Fruit fly (Drosophila melanogaster) whole organism, prepupa: ENCODE data around the gene Pdk1.

ENCODE experiments used
- Blimp-1 ChIP-seq: fragments of 200-800 bp; sonication (Bioruptor generic); optimal IDR thresholded peaks from 3 replicates; lab custom pipeline; 2017; ENCODE audit warnings: missing biosample characterization, missing genetic modification characterization, mild to moderate bottlenecking, moderate library complexity, missing genetic modification reagents
- CG10669 ChIP-seq: fragments of 200-800 bp; sonication (Bioruptor generic); optimal IDR thresholded peaks from 3 replicates; lab custom pipeline; 2018; ENCODE audit warnings: missing biosample characterization, mild to moderate bottlenecking, missing genetic modification characterization, moderate library complexity
- CG11294 ChIP-seq: fragments of 200-800 bp; sonication (Bioruptor generic); IDR thresholded peaks from 2 replicates; pipeline ENCODE4 v1.3.6; 2022; ENCODE audit warnings: missing biosample characterization, missing genetic modification characterization
- CG11762 ChIP-seq: fragments of 200-800 bp; sonication (Bioruptor generic); optimal IDR thresholded peaks from 3 replicates; lab custom pipeline; 2016; ENCODE audit warnings: missing biosample characterization, missing genetic modification characterization; ENCODE audit not compliant: insufficient read depth
- CG11902 ChIP-seq: fragments of 200-800 bp; sonication (Bioruptor generic); optimal IDR thresholded peaks from 3 replicates; lab custom pipeline; 2016; ENCODE audit warnings: missing biosample characterization, missing genetic modification characterization
- CG15336 ChIP-seq: fragments of 200-800 bp; sonication (Bioruptor generic); IDR thresholded peaks from 2 replicates; pipeline ENCODE4 v1.3.6; 2022; ENCODE audit warnings: missing biosample characterization, missing genetic modification characterization
- CG1621 ChIP-seq: fragments of 200-800 bp; sonication (Bioruptor generic); optimal IDR thresholded peaks from 3 replicates; lab custom pipeline; 2018; ENCODE audit warnings: missing biosample characterization, mild to moderate bottlenecking, missing genetic modification characterization
- CG16779 ChIP-seq: fragments of 200-800 bp; sonication (Bioruptor generic); optimal IDR thresholded peaks from 3 replicates; lab custom pipeline; 2017; ENCODE audit warnings: missing biosample characterization, mild to moderate bottlenecking, missing genetic modification characterization
- CG31627 ChIP-seq: fragments of 200-800 bp; sonication (Bioruptor generic); optimal IDR thresholded peaks from 3 replicates; lab custom pipeline; 2016; ENCODE audit warnings: missing biosample characterization, missing genetic modification characterization
- CG34406 ChIP-seq: fragments of 200-800 bp; sonication (Bioruptor generic); optimal IDR thresholded peaks from 3 replicates; lab custom pipeline; 2016; ENCODE audit warnings: missing biosample characterization, missing genetic modification characterization
- CG3919 ChIP-seq: fragments of 200-800 bp; sonication (Bioruptor generic); optimal IDR thresholded peaks from 3 replicates; lab custom pipeline; 2016; ENCODE audit warnings: missing biosample characterization, missing genetic modification characterization
- CG4318 ChIP-seq: fragments of 200-800 bp; sonication (Bioruptor generic); optimal IDR thresholded peaks from 3 replicates; lab custom pipeline; 2017; ENCODE audit warnings: missing biosample characterization, mild to moderate bottlenecking, missing genetic modification characterization
- CG6163 ChIP-seq: fragments of 200-800 bp; sonication (Bioruptor generic); IDR thresholded peaks from 3 replicates; pipeline ENCODE4 v1.3.6; 2022; ENCODE audit warnings: missing biosample characterization, missing genetic modification characterization
- CG6808 ChIP-seq: fragments of 200-800 bp; sonication (Bioruptor generic); optimal IDR thresholded peaks from 3 replicates; lab custom pipeline; 2017; ENCODE audit warnings: missing biosample characterization, missing genetic modification characterization, mild to moderate bottlenecking, moderate library complexity, missing genetic modification reagents
- CG6854 ChIP-seq: fragments of 200-800 bp; sonication (Bioruptor generic); optimal IDR thresholded peaks from 2 replicates; lab custom pipeline; 2017; ENCODE audit warnings: missing biosample characterization, mild to moderate bottlenecking, missing genetic modification characterization
- CG7368 ChIP-seq: fragments of 200-800 bp; sonication (Bioruptor generic); optimal IDR thresholded peaks from 3 replicates; lab custom pipeline; 2016; ENCODE audit warnings: missing biosample characterization, missing genetic modification characterization
- CG8119 ChIP-seq: fragments of 200-800 bp; sonication (Bioruptor generic); IDR thresholded peaks from 3 replicates; pipeline ENCODE4 v1.3.6; 2022; ENCODE audit warnings: missing biosample characterization, missing genetic modification characterization
- CG8319 ChIP-seq: fragments of 200-800 bp; sonication (Bioruptor generic); optimal IDR thresholded peaks from 3 replicates; lab custom pipeline; 2016; ENCODE audit warnings: missing biosample characterization, missing genetic modification characterization
- CG8632 ChIP-seq: fragments of 200-800 bp; sonication (Bioruptor generic); optimal IDR thresholded peaks from 3 replicates; lab custom pipeline; 2016; ENCODE audit warnings: missing biosample characterization, missing genetic modification characterization
- CG9139 ChIP-seq: fragments of 200-800 bp; sonication (Bioruptor generic); optimal IDR thresholded peaks from 3 replicates; lab custom pipeline; 2017; ENCODE audit warnings: missing biosample characterization, mild to moderate bottlenecking, missing genetic modification characterization
- Eip75B ChIP-seq: fragments of 200-800 bp; sonication (Bioruptor generic); optimal IDR thresholded peaks from 3 replicates; lab custom pipeline; 2016; ENCODE audit warnings: missing biosample characterization, missing genetic modification characterization
- Eip78C ChIP-seq: fragments of 200-800 bp; sonication (Bioruptor generic); peaks from one replicate; lab custom pipeline; 2016; ENCODE audit warnings: missing biosample characterization, missing genetic modification characterization
- Eip93F ChIP-seq: fragments of 200-800 bp; sonication (Bioruptor generic); optimal IDR thresholded peaks from 2 replicates; lab custom pipeline; 2016; ENCODE audit warnings: missing biosample characterization, mild to moderate bottlenecking, missing genetic modification characterization
- Gug ChIP-seq: fragments of 200-800 bp; sonication (Bioruptor generic); IDR thresholded peaks from 2 replicates; pipeline ENCODE4 v1.3.6; 2022; ENCODE audit warnings: missing biosample characterization, missing genetic modification characterization
- Hr38 ChIP-seq: sonication (Bioruptor generic); optimal IDR thresholded peaks from 2 replicates; lab custom pipeline; 2016; ENCODE audit warnings: missing biosample characterization, missing genetic modification characterization
- Hr4 ChIP-seq: fragments of 200-800 bp; sonication (Bioruptor generic); optimal IDR thresholded peaks from 3 replicates; lab custom pipeline; 2016; ENCODE audit warnings: missing biosample characterization, missing genetic modification characterization
- Lpt ChIP-seq: fragments of 200-800 bp; sonication (Bioruptor generic); optimal IDR thresholded peaks from 3 replicates; lab custom pipeline; 2016; ENCODE audit warnings: missing biosample characterization, missing genetic modification characterization
- OdsH ChIP-seq: fragments of 200-800 bp; sonication (Bioruptor generic); optimal IDR thresholded peaks from 3 replicates; lab custom pipeline; 2016; ENCODE audit warnings: missing biosample characterization, missing genetic modification characterization
- Smox ChIP-seq: fragments of 200-800 bp; sonication (Bioruptor generic); optimal IDR thresholded peaks from 3 replicates; lab custom pipeline; 2016; ENCODE audit warnings: missing biosample characterization, missing genetic modification characterization
- Sox102F ChIP-seq: fragments of 200-800 bp; sonication (Bioruptor generic); optimal IDR thresholded peaks from 2 replicates; lab custom pipeline; 2016; ENCODE audit warnings: missing biosample characterization, mild to moderate bottlenecking, missing genetic modification characterization
- Sox15 ChIP-seq: fragments of 200-800 bp; sonication (Bioruptor generic); optimal IDR thresholded peaks from 3 replicates; lab custom pipeline; 2016; ENCODE audit warnings: missing biosample characterization, missing genetic modification characterization
- achi ChIP-seq: fragments of 200-800 bp; sonication (Bioruptor generic); optimal IDR thresholded peaks from 3 replicates; lab custom pipeline; 2016; ENCODE audit warnings: missing biosample characterization, missing genetic modification characterization
- cyc ChIP-seq: fragments of 200-800 bp; sonication (Bioruptor generic); optimal IDR thresholded peaks from 3 replicates; lab custom pipeline; 2016; ENCODE audit warnings: missing biosample characterization, missing genetic modification characterization
- dac ChIP-seq: fragments of 200-800 bp; sonication (Bioruptor generic); optimal IDR thresholded peaks from 2 replicates; lab custom pipeline; 2017; ENCODE audit warnings: missing biosample characterization, mild to moderate bottlenecking, missing genetic modification characterization
- dsx ChIP-seq: fragments of 200-800 bp; optimal IDR thresholded peaks from 3 replicates; lab custom pipeline; 2019; ENCODE audit warnings: missing biosample characterization, mild to moderate bottlenecking, missing genetic modification characterization, moderate library complexity; ENCODE audit not compliant: poor library complexity, severe bottlenecking
- eg ChIP-seq: fragments of 200-800 bp; sonication (Bioruptor generic); IDR thresholded peaks from 3 replicates; pipeline ENCODE4 v1.3.6; 2022; ENCODE audit warnings: missing biosample characterization, missing genetic modification characterization
- esn ChIP-seq: fragments of 200-800 bp; sonication (Bioruptor generic); optimal IDR thresholded peaks from 2 replicates; lab custom pipeline; 2016; ENCODE audit warnings: missing biosample characterization, mild to moderate bottlenecking, missing genetic modification characterization, moderate library complexity
- fd85E ChIP-seq: fragments of 200-800 bp; sonication (Bioruptor generic); optimal IDR thresholded peaks from 3 replicates; lab custom pipeline; 2016; ENCODE audit warnings: missing biosample characterization, missing genetic modification characterization
- lz ChIP-seq: fragments of 200-800 bp; sonication (Bioruptor generic); optimal IDR thresholded peaks from 3 replicates; lab custom pipeline; 2016; ENCODE audit warnings: missing biosample characterization, missing genetic modification characterization
- net ChIP-seq: fragments of 200-800 bp; sonication (Bioruptor generic); optimal IDR thresholded peaks from 3 replicates; lab custom pipeline; 2016; ENCODE audit warnings: missing biosample characterization, missing genetic modification characterization
- salr ChIP-seq, 2 experiments: fragments of 200-800 bp; sonication (Bioruptor generic); optimal IDR thresholded peaks; 3 replicates each; lab custom pipeline; 2016 to 2018; ENCODE audit warnings: missing biosample characterization in 2 of 2, missing genetic modification characterization in 2 of 2, mild to moderate bottlenecking in 1 of 2
- spab ChIP-seq: fragments of 200-800 bp; sonication (Bioruptor generic); optimal IDR thresholded peaks from 2 replicates; lab custom pipeline; 2017; ENCODE audit warnings: missing biosample characterization, mild to moderate bottlenecking, missing genetic modification characterization, missing genetic modification reagents
- ss ChIP-seq, 2 experiments: fragments of 200-800 bp; sonication (Bioruptor generic); optimal IDR thresholded peaks; 2 replicates in 1 of 2; 3 replicates in 1 of 2; lab custom pipeline; 2017 to 2018; ENCODE audit warnings: mild to moderate bottlenecking in 2 of 2, missing biosample characterization in 2 of 2, missing genetic modification characterization in 2 of 2, moderate library complexity in 1 of 2
- svp ChIP-seq: fragments of 200-800 bp; sonication (Bioruptor generic); peaks from one replicate; lab custom pipeline; 2016; ENCODE audit warnings: missing biosample characterization, missing genetic modification characterization
- topi ChIP-seq: fragments of 200-800 bp; sonication (Bioruptor generic); optimal IDR thresholded peaks from 3 replicates; lab custom pipeline; 2016; ENCODE audit warnings: missing biosample characterization, missing genetic modification characterization
- vri ChIP-seq: fragments of 200-800 bp; sonication (Bioruptor generic); optimal IDR thresholded peaks from 3 replicates; lab custom pipeline; 2016; ENCODE audit warnings: missing biosample characterization, mild to moderate bottlenecking, missing genetic modification characterization

Gene Pdk1

dm6 chr3L:129311-129816, at the start of gene Pdk1 (continued):
- TF ChIP-seq esn (GFP tag; lab: Kevin White, UChicago), result peak; percentile 22
- TF ChIP-seq CG31627 (GFP tag; lab: Kevin White, UChicago), result no peak
- TF ChIP-seq CG16779 (tag; lab: Kevin White, UChicago), result peak; percentile 24
- no peak for TF ChIP-seq CG34406
- TF ChIP-seq CG1621, result peak; percentile 25
- no peak for TF ChIP-seq CG8632 (GFP tag; lab: Kevin White, UChicago)

- no peak for TF ChIP-seq salr (GFP tag; optimal IDR thresholded peaks at IDR 0.05; lab: Kevin White, UChicago)
- TF ChIP-seq ss (GFP tag; optimal IDR thresholded peaks at IDR 0.05; lab: Kevin White, UChicago), result peak in 1 of 2 experiments; percentile 37
- TF ChIP-seq CG9139, result peak; percentile 41
- TF ChIP-seq spab (GFP tag; lab: Kevin White, UChicago), result peak; percentile 9
- TF ChIP-seq achi, result no peak
- TF ChIP-seq CG11762 (GFP tag; lab: Kevin White, UChicago), result no peak
- TF ChIP-seq CG6808 (GFP tag; lab: Kevin White, UChicago), result peak; percentile 21
- TF ChIP-seq Eip78C (GFP tag; lab: Kevin White, UChicago), result peak; percentile 15
- TF ChIP-seq, all 60 proteins: peak for 5
Measured at dm6 chr3L:82929-83328, 46.3 kb upstream of the Pdk1 start.

- TF ChIP-seq net (GFP tag; lab: Kevin White, UChicago), result peak; percentile 50
- no peak for TF ChIP-seq Lpt (GFP tag; lab: Kevin White, UChicago)
- peak; percentile 18 for TF ChIP-seq achi
- no peak for TF ChIP-seq CG11294
- no peak for TF ChIP-seq Hr38 (GFP tag; lab: Kevin White, UChicago)
- TF ChIP-seq CG6854, result peak; percentile 57
- peak; percentile 51 for TF ChIP-seq spab (GFP tag; lab: Kevin White, UChicago)
- TF ChIP-seq esn (GFP tag; lab: Kevin White, UChicago), result no peak
- TF ChIP-seq dac (GFP tag; lab: Kevin White, UChicago), result no peak
- peak; percentile 66 for TF ChIP-seq CG6808 (GFP tag; lab: Kevin White, UChicago)
- no peak for TF ChIP-seq Smox (GFP tag; lab: Kevin White, UChicago)
- TF ChIP-seq vri, result peak; percentile 81
- no peak for TF ChIP-seq topi (GFP tag; lab: Kevin White, UChicago)
- TF ChIP-seq ss (GFP tag; optimal IDR thresholded peaks at IDR 0.05; lab: Kevin White, UChicago), result peak; percentile 20 to 70
- peak; percentile 28 for TF ChIP-seq CG16779 (tag; lab: Kevin White, UChicago)
- peak; percentile 40 for TF ChIP-seq CG7368 (GFP tag; lab: Kevin White, UChicago)
- TF ChIP-seq svp (GFP tag; lab: Kevin White, UChicago), result peak; percentile 55
- TF ChIP-seq fd85E (GFP tag; lab: Kevin White, UChicago), result no peak
- no peak for TF ChIP-seq CG8319 (GFP tag; lab: Kevin White, UChicago)
- no peak for TF ChIP-seq lz
- no peak for TF ChIP-seq eg (GFP tag; lab: Robert Waterston, UW)
- TF ChIP-seq Sox102F, result peak; percentile 27
- peak; percentile 60 for TF ChIP-seq CG10669
- peak; percentile 40 for TF ChIP-seq Eip93F (GFP tag; lab: Kevin White, UChicago)
- no peak for TF ChIP-seq cyc (GFP tag; lab: Kevin White, UChicago)
- no peak for TF ChIP-seq Sox15 (GFP tag; lab: Kevin White, UChicago)
- TF ChIP-seq CG15336 (GFP tag; lab: Robert Waterston, UW), result no peak
- no peak for TF ChIP-seq Gug (GFP tag; lab: Robert Waterston, UW)
- no peak for TF ChIP-seq CG11902 (GFP tag; lab: Kevin White, UChicago)
- TF ChIP-seq CG8119 (GFP tag; lab: Robert Waterston, UW), result no peak
- TF ChIP-seq CG4318 (GFP tag; lab: Kevin White, UChicago), result no peak
- no peak for TF ChIP-seq Eip75B
- peak; percentile 36 for TF ChIP-seq CG3919 (GFP tag; lab: Kevin White, UChicago)
- TF ChIP-seq dsx (GFP tag; lab: Kevin White, UChicago), result no peak
- no peak for TF ChIP-seq Hr4
- TF ChIP-seq CG6163, result no peak
- peak; percentile 24 for TF ChIP-seq CG34406
- TF ChIP-seq CG11762 (GFP tag; lab: Kevin White, UChicago), result no peak
- no peak for TF ChIP-seq OdsH (GFP tag; lab: Kevin White, UChicago)
- TF ChIP-seq CG9139, result peak; percentile 59
- TF ChIP-seq Blimp-1, result peak; percentile 7
Measured at dm6 chr3L:85204-85811, 43.9 kb upstream of the Pdk1 start.
